Worm (Caenorhabditis elegans) whole organism, early embryonic: ENCODE results near the gene ZK180.6.

Experiments used
- B0310.2 ChIP-seq: sonication (generic microtip); optimal IDR thresholded peaks from 2 replicates; lab custom pipeline; 2016; ENCODE audit warnings: mild to moderate bottlenecking, missing genetic modification characterization, missing compliant biosample characterization
- F13C5.2 ChIP-seq: sonication (generic microtip); optimal IDR thresholded peaks from 2 replicates; lab custom pipeline; 2017; ENCODE audit warnings: mild to moderate bottlenecking, missing genetic modification characterization, inconsistent platforms, missing compliant biosample characterization
- aly-1 ChIP-seq: sonication (generic microtip); optimal IDR thresholded peaks from 2 replicates; lab custom pipeline; 2016; ENCODE audit warnings: missing genetic modification characterization, missing compliant biosample characterization
- ama-1 ChIP-seq: fragments of 150-350 bp; optimal IDR thresholded peaks from 2 replicates; lab custom pipeline; 2014
- ceh-13 ChIP-seq: fragments of 200-800 bp; sonication (Bioruptor generic); optimal IDR thresholded peaks from 2 replicates; lab custom pipeline; 2018; ENCODE audit warnings: mild to moderate bottlenecking, missing genetic modification characterization, missing compliant biosample characterization
- ceh-36 ChIP-seq: sonication (generic microtip); optimal IDR thresholded peaks from 2 replicates; lab custom pipeline; 2016; ENCODE audit warnings: missing genetic modification characterization, inconsistent platforms, missing compliant biosample characterization
- ets-7 ChIP-seq: sonication (generic microtip); optimal IDR thresholded peaks from 2 replicates; lab custom pipeline; 2016; ENCODE audit warnings: missing genotype, missing genetic modification characterization, missing compliant biosample characterization
- flt-1 ChIP-seq: fragments of 200-800 bp; sonication (Bioruptor generic); IDR thresholded peaks from 2 replicates; pipeline ENCODE4 v1.3.6; 2022; ENCODE audit warnings: missing genetic modification characterization, missing compliant biosample characterization
- hmbx-1 ChIP-seq: sonication (generic microtip); optimal IDR thresholded peaks from 2 replicates; lab custom pipeline; 2016; ENCODE audit warnings: mild to moderate bottlenecking, missing genetic modification characterization, missing compliant biosample characterization
- hmg-4 ChIP-seq: fragments of 200-800 bp; sonication (Bioruptor generic); optimal IDR thresholded peaks from 2 replicates; lab custom pipeline; 2018; ENCODE audit warnings: mild to moderate bottlenecking, missing genetic modification characterization, missing compliant biosample characterization
- hnd-1 ChIP-seq: sonication (generic microtip); optimal IDR thresholded peaks from 2 replicates; lab custom pipeline; 2016; ENCODE audit warnings: missing genetic modification characterization, missing compliant biosample characterization
- pes-1 ChIP-seq: fragments of 200-800 bp; sonication (Bioruptor generic); IDR thresholded peaks from 2 replicates; pipeline ENCODE4 v1.3.6; 2022; ENCODE audit warnings: missing genetic modification reagents, missing genetic modification characterization, missing compliant biosample characterization
- scrt-1 ChIP-seq: fragments of 200-800 bp; sonication (Bioruptor generic); IDR thresholded peaks from 2 replicates; pipeline ENCODE4 v1.3.6; 2022; ENCODE audit warnings: missing genetic modification characterization, missing compliant biosample characterization
- sea-1 ChIP-seq: fragments of 200-800 bp; sonication (Bioruptor generic); conservative IDR thresholded peaks from 2 replicates; pipeline ENCODE4 v1.3.6; 2022; ENCODE audit warnings: missing genetic modification characterization, missing compliant biosample characterization
- tbx-11 ChIP-seq: fragments of 200-800 bp; sonication (Bioruptor generic); IDR thresholded peaks from 2 replicates; pipeline ENCODE4 v1.3.6; 2022; ENCODE audit warnings: missing genetic modification characterization, missing compliant biosample characterization
- tbx-37 ChIP-seq: fragments of 200-800 bp; sonication (Bioruptor generic); conservative IDR thresholded peaks from 2 replicates; pipeline ENCODE4 v1.3.6; 2022; ENCODE audit warnings: missing genetic modification reagents, missing genetic modification characterization, missing compliant biosample characterization
- tra-4 ChIP-seq: sonication (generic microtip); optimal IDR thresholded peaks from 2 replicates; lab custom pipeline; 2017; ENCODE audit warnings: missing genetic modification characterization, missing compliant biosample characterization

ZK180.6 gene

DNA sequence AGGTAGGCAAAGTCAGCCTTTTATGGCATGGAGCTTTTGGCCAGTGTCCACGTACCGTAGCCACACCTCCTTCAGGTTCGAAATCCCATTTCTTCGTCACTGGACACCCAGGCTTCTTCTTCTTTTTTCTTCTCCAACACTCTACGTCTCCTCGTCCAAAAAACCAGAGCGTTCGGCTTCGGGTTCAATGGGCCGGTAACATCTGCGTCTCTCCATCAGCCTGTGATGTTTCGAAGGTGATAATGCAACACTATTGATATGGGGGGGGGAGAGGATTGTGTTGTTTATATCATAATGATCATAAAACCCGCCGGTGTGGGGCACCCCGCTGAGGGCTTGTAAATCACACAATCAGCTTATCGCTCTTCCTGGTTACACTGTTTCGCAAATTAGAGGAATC, at the start of gene ZK180.6:
Gene ZK180.6, minus strand, starts transcription at position 101 of the 400 bp plus-strand sequence.
- TF ChIP-seq aly-1 (tag; lab: Kevin White, UChicago) (no peak), F13C5.2 (tag; lab: Kevin White, UChicago) (no peak), ceh-13 (no peak), B0310.2 (tag; lab: Kevin White, UChicago) (no peak), ceh-36 (tag; lab: Kevin White, UChicago) (no peak), ama-1 (lab: Kevin White, UChicago) (no peak), tbx-11 (GFP tag; lab: Robert Waterston, UW) (no peak), hnd-1 (tag; lab: Kevin White, UChicago) (no peak), sea-1 (GFP tag; lab: Robert Waterston, UW) (no peak)

DNA sequence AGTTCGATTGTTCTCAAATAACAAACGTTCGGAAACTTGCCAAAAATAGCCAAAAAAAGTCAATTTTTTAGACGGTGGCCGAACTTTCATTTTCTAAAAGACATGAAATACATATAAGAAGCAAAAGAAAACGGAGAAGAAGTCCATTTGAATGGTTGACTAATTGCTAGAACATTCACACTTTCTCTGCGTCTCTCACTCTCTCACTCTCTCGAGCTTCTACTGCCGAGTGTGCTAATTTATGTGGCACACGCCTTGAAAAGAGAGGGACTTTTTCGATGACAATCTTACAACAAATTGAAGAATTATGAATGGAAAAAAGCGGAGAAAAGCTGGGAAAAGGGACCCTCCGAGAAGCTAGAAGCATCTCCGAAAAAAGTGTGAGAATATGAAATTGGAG, 49.2 kb upstream of the ZK180.6 start:
- TF ChIP-seq flt-1 (no peak), aly-1 (tag; lab: Kevin White, UChicago) (no peak), hnd-1 (tag; lab: Kevin White, UChicago) (no peak), sea-1 (GFP tag; lab: Robert Waterston, UW) (no peak)

ce11 chrIV:4570599-4570998, 45.8 kb upstream of the ZK180.6 start:
- TF ChIP-seq aly-1 (tag; lab: Kevin White, UChicago) = no peak
- TF ChIP-seq tbx-37 (GFP tag; lab: Robert Waterston, UW) = no peak
- TF ChIP-seq tbx-11 (GFP tag; lab: Robert Waterston, UW) = no peak
- TF ChIP-seq B0310.2 (tag; lab: Kevin White, UChicago) = no peak
- no peak for TF ChIP-seq hmg-4 (GFP tag; lab: Kevin White, UChicago)
- TF ChIP-seq scrt-1 (GFP tag; lab: Robert Waterston, UW) = no peak
- no peak for TF ChIP-seq sea-1 (GFP tag; lab: Robert Waterston, UW)

DNA sequence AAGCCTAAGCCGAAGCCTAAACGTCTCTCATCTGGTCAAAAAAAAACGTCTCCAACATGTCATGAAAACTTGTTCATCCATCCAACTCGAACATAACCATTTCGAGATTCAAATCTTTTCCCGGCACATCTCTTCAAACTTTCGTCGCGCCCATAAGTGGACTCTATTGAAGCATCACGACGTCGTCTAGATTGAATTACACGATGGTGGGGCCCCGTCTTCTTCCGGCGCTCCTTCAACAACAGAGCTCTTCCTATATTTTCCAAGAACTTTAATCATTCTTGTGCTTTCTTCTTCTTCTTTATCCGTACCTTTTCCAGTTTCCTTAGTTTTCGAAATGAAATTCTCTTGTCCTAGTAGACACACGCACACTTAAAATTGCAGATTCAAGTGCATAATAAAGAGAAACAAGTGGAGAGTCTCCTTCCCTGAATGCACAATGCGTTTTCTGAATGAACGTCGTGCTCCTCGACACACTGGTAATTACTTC, 43.6 kb upstream of the ZK180.6 start, which contains the start of gene F28E10.1:
Gene F28E10.1, plus strand, starts transcription at position 440 of the 490 bp plus-strand sequence.
- no peak for TF ChIP-seq pes-1 (GFP tag; lab: Robert Waterston, UW)
- TF ChIP-seq B0310.2 (tag; lab: Kevin White, UChicago) = no peak

ce11 chrIV:4567343-4567742, 42.5 kb upstream of the ZK180.6 start, which contains the start of gene F28E10.4:
F28E10.4 (minus strand) TSS chrIV:4567443.
- no peak for TF ChIP-seq hmbx-1
- no peak for TF ChIP-seq aly-1 (tag; lab: Kevin White, UChicago)
- no peak for TF ChIP-seq hmg-4 (GFP tag; lab: Kevin White, UChicago)
- no peak for TF ChIP-seq F13C5.2 (tag; lab: Kevin White, UChicago)
- no peak for TF ChIP-seq flt-1
- no peak for TF ChIP-seq B0310.2 (tag; lab: Kevin White, UChicago)
- no peak for TF ChIP-seq ets-7 (tag; lab: Kevin White, UChicago)
- no peak for TF ChIP-seq tbx-37 (GFP tag; lab: Robert Waterston, UW)
- TF ChIP-seq tbx-11 (GFP tag; lab: Robert Waterston, UW) = no peak
- TF ChIP-seq scrt-1 (GFP tag; lab: Robert Waterston, UW) = no peak
- no peak for TF ChIP-seq ceh-36 (tag; lab: Kevin White, UChicago)
- no peak for TF ChIP-seq tra-4
- no peak for TF ChIP-seq ceh-13
- no peak for TF ChIP-seq sea-1 (GFP tag; lab: Robert Waterston, UW)
- no peak for TF ChIP-seq ama-1 (lab: Kevin White, UChicago)
- TF ChIP-seq pes-1 (GFP tag; lab: Robert Waterston, UW) = no peak
- no peak for TF ChIP-seq hnd-1 (tag; lab: Kevin White, UChicago)

- no peak for TF ChIP-seq scrt-1 (GFP tag; lab: Robert Waterston, UW)
- no peak for TF ChIP-seq ama-1 (lab: Kevin White, UChicago)
- no peak for TF ChIP-seq aly-1 (tag; lab: Kevin White, UChicago)
- no peak for TF ChIP-seq tra-4
- TF ChIP-seq hnd-1 (tag; lab: Kevin White, UChicago) = no peak
- no peak for TF ChIP-seq hmbx-1
- no peak for TF ChIP-seq ceh-13
- no peak for TF ChIP-seq tbx-37 (GFP tag; lab: Robert Waterston, UW)
- TF ChIP-seq hmg-4 (GFP tag; lab: Kevin White, UChicago) = no peak
- TF ChIP-seq F13C5.2 (tag; lab: Kevin White, UChicago) = no peak
- no peak for TF ChIP-seq flt-1
- TF ChIP-seq pes-1 (GFP tag; lab: Robert Waterston, UW) = no peak
- no peak for TF ChIP-seq ceh-36 (tag; lab: Kevin White, UChicago)
These were observed 41.0 kb upstream of the ZK180.6 start for ce11 chrIV:4565882-4566281.

DNA sequence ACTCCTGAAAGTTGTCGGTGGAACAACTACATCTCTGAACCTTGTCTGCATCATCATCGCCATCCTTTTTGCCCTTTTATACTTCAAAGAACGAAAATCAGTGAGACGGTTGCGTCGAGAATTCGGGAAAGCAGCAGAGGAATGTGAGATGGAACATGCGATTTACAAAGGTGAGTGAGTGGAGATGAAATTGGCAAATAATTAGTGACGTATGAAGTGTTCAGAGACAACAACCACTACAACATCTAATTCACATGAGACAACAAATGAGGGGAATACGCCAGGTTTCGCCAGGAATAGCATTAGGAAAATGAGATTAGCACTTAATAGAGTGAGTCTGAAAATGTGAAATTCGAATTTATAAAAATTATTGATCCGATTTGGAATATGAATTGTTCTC, 39.7 kb upstream of the ZK180.6 start:
- TF ChIP-seq tra-4 (no peak), aly-1 (tag; lab: Kevin White, UChicago) (no peak), B0310.2 (tag; lab: Kevin White, UChicago) (no peak), ama-1 (lab: Kevin White, UChicago) (no peak), hmbx-1 (no peak)

- TF ChIP-seq hnd-1 (tag; lab: Kevin White, UChicago) = no peak
- no peak for TF ChIP-seq hmg-4 (GFP tag; lab: Kevin White, UChicago)
- TF ChIP-seq scrt-1 (GFP tag; lab: Robert Waterston, UW) = no peak
- TF ChIP-seq pes-1 (GFP tag; lab: Robert Waterston, UW) = no peak
- TF ChIP-seq hmbx-1 = no peak
These were observed 37.8 kb upstream of the ZK180.6 start, which contains the start of gene igeg-1 for ce11 chrIV:4562599-4563116. igeg-1 (plus strand) TSS chrIV:4562649.
